Worm (Caenorhabditis elegans): ENCODE measurements around the gene R13H4.7.

ce11 chrV:11856022-11856421 is 12.0 kb downstream of the R13H4.7 start:
- no peak for TF ChIP-seq unc-130 (GFP tag; optimal IDR thresholded peaks at IDR 0.05)
- TF ChIP-seq nhr-27 (tag; optimal IDR thresholded peaks at IDR 0.05) = no peak
- no peak for TF ChIP-seq lir-1 (GFP tag; conservative IDR thresholded peaks at IDR 0.05)
- TF ChIP-seq efl-1 (GFP tag; optimal IDR thresholded peaks at IDR 0.05) = no peak
- no peak for TF ChIP-seq C06A6.2 (GFP tag; conservative IDR thresholded peaks at IDR 0.05)
- TF ChIP-seq attf-3 (GFP tag; conservative IDR thresholded peaks at IDR 0.05) = no peak

Measured in whole organism, young adult.